Worm (Caenorhabditis elegans) whole organism, young adult: ENCODE measurements around the gene T10F2.2.
A peak's percentile ranks its signal among the peaks of the same experiment; 100 is the strongest.

Experiments
- C17E4.6 ChIP-seq: fragments of 200-800 bp; sonication (Bioruptor generic); IDR thresholded peaks from 2 replicates; pipeline ENCODE4 v1.3.6; 2022; ENCODE audit warnings: missing genetic modification reagents, missing genetic modification characterization, missing compliant biosample characterization
- ekl-4 ChIP-seq: fragments of 200-800 bp; sonication (Bioruptor generic); IDR thresholded peaks from 2 replicates; pipeline ENCODE4 v1.3.6; 2022; ENCODE audit warnings: missing genetic modification reagents, missing genetic modification characterization, missing compliant biosample characterization
- let-526 ChIP-seq: fragments of 200-800 bp; sonication (Bioruptor generic); IDR thresholded peaks from 2 replicates; pipeline ENCODE4 v1.3.6; 2022; ENCODE audit warnings: missing genetic modification reagents, missing genetic modification characterization, missing compliant biosample characterization
- lsy-27 ChIP-seq: sonication (generic microtip); optimal IDR thresholded peaks from 2 replicates; lab custom pipeline; 2017; ENCODE audit warnings: missing genetic modification characterization, mild to moderate bottlenecking, missing compliant biosample characterization, antibody characterized with exemption, missing genotype, borderline replicate concordance; ENCODE audit not compliant: insufficient read depth
- mxl-1 ChIP-seq: sonication (generic microtip); optimal IDR thresholded peaks from 2 replicates; lab custom pipeline; 2016; ENCODE audit warnings: missing genetic modification characterization, missing compliant biosample characterization
- nfya-2 ChIP-seq: fragments of 200-800 bp; sonication (Bioruptor generic); IDR thresholded peaks from 2 replicates; pipeline ENCODE4 v1.3.6; 2022; ENCODE audit warnings: missing genetic modification reagents, missing genetic modification characterization, missing compliant biosample characterization
- nhr-120 ChIP-seq: fragments of 200-800 bp; sonication (Bioruptor generic); IDR thresholded peaks from 2 replicates; pipeline ENCODE4 v1.3.6; 2022; ENCODE audit warnings: missing genetic modification characterization, missing compliant biosample characterization
- snpc-4 ChIP-seq, 5 experiments: fragments of 150-350 bp in 1 of 5; sonication (generic microtip) in 4 of 5; optimal IDR thresholded peaks; 2 replicates each; lab custom pipeline; 2014 to 2018; ENCODE audit warnings: missing genetic modification characterization in 5 of 5, missing biosample characterization in 3 of 5, antibody characterized with exemption in 2 of 5, mild to moderate bottlenecking in 2 of 5, missing compliant biosample characterization in 2 of 5, missing genotype in 2 of 5, moderate library complexity in 2 of 5, missing genetic modification reagents in 1 of 5
- unc-62 ChIP-seq: fragments of 150-350 bp; optimal IDR thresholded peaks from 2 replicates; lab custom pipeline; 2014; ENCODE audit warnings: missing biosample characterization, missing genetic modification reagents, missing genetic modification characterization
- xnd-1 ChIP-seq: sonication (generic microtip); optimal IDR thresholded peaks from 2 replicates; lab custom pipeline; 2016; ENCODE audit warnings: missing genotype, missing genetic modification reagents, missing genetic modification characterization, missing compliant biosample characterization
- ztf-25 ChIP-seq: fragments of 200-800 bp; sonication (Bioruptor generic); IDR thresholded peaks from 2 replicates; pipeline ENCODE4 v1.3.6; 2022; ENCODE audit warnings: missing genetic modification reagents, missing genetic modification characterization, missing compliant biosample characterization

DNA sequence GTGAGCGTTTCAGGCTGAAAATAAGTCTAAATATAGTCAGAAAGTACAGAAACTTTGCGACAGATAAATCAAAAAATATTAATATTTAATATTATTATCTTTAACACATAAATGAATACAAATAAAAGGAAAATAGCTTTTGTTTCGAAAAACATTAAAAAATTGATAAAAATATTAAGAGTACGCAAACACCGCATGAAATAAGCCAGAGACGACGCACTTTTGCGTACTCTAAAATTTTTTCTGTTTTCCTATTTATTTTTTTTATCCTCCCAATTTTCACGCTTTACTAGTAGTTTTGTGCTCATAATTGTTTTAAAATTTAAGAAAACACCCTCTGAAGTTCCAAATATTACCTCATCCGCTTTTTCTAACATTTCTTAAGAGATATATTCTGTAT, 12.0 kb downstream of the T10F2.2 start, which contains the start of the genes rbm-42 and grwd-1:
- TF ChIP-seq snpc-4 (GFP tag; optimal IDR thresholded peaks at IDR 0.05; lab: Kevin White, UChicago) (peak; percentile 58), snpc-4 (tag; optimal IDR thresholded peaks at IDR 0.05; lab: Kevin White, UChicago) (no peak), nhr-120 (GFP tag; lab: Robert Waterston, UW) (no peak), let-526 (GFP tag; lab: Robert Waterston, UW) (no peak), ztf-25 (GFP tag; lab: Robert Waterston, UW) (no peak), nfya-2 (GFP tag; lab: Robert Waterston, UW) (no peak), mxl-1 (tag; lab: Kevin White, UChicago) (no peak), ekl-4 (no peak), lsy-27 (tag; lab: Kevin White, UChicago) (no peak), C17E4.6 (GFP tag; lab: Robert Waterston, UW) (no peak), unc-62 (GFP tag; lab: Kevin White, UChicago) (no peak), xnd-1 (no peak)
